Worm (Caenorhabditis elegans) whole organism, L4 larva: Measurements from ENCODE around the gene C48B4.9.
A peak's percentile ranks its signal among the peaks of the same experiment; 100 is the strongest.

Source experiments
- aha-1 ChIP-seq: fragments of 150-350 bp; peaks from one replicate; lab custom pipeline; 2014; ENCODE audit warnings: missing biosample characterization, missing genetic modification characterization
- daf-16 ChIP-seq, 3 experiments: sonication (generic microtip); optimal IDR thresholded peaks; 2 replicates each; lab custom pipeline; 2016 to 2017; ENCODE audit warnings: missing genetic modification characterization in 3 of 3, missing genetic modification reagents in 3 of 3, mild to moderate bottlenecking in 2 of 3, missing compliant biosample characterization in 2 of 3, missing biosample characterization in 1 of 3, moderate library complexity in 1 of 3
- daf-8 ChIP-seq: fragments of 200-800 bp; sonication (Bioruptor generic); IDR thresholded peaks from 2 replicates; pipeline ENCODE4 v1.3.6; 2022; ENCODE audit warnings: missing genetic modification characterization, missing compliant biosample characterization
- dmd-8 ChIP-seq: fragments of 200-800 bp; sonication (Bioruptor generic); IDR thresholded peaks from 2 replicates; pipeline ENCODE4 v1.3.6; 2022; ENCODE audit warnings: missing genetic modification characterization, missing compliant biosample characterization
- hif-1 ChIP-seq, 2 experiments: sonication (generic microtip); optimal IDR thresholded peaks; 2 replicates each; lab custom pipeline; 2016 to 2017; ENCODE audit warnings: missing compliant biosample characterization in 2 of 2, missing genetic modification characterization in 2 of 2, missing genetic modification reagents in 2 of 2, missing genotype in 2 of 2, mild to moderate bottlenecking in 1 of 2
- hmg-1.1 ChIP-seq: fragments of 200-800 bp; sonication (Bioruptor generic); IDR thresholded peaks from 2 replicates; pipeline ENCODE4 v1.3.6; 2022; ENCODE audit warnings: missing genetic modification reagents, missing genetic modification characterization, missing compliant biosample characterization
- lim-7 ChIP-seq: fragments of 200-800 bp; sonication (Bioruptor generic); IDR thresholded peaks from 2 replicates; pipeline ENCODE4 v1.3.6; 2022; ENCODE audit warnings: missing genetic modification characterization, missing compliant biosample characterization
- lsy-2 ChIP-seq, 2 experiments: fragments of 150-350 bp in 1 of 2; sonication (generic microtip) in 1 of 2; optimal IDR thresholded peaks; 2 replicates each; lab custom pipeline; 2014 to 2017; ENCODE audit warnings: missing biosample characterization in 2 of 2, missing genetic modification characterization in 2 of 2
- nhr-11 ChIP-seq: fragments of 150-350 bp; optimal IDR thresholded peaks from 2 replicates; lab custom pipeline; 2014; ENCODE audit warnings: missing biosample characterization, missing genetic modification characterization
- nhr-237 ChIP-seq: sonication (generic microtip); optimal IDR thresholded peaks from 2 replicates; lab custom pipeline; 2017; ENCODE audit warnings: missing biosample characterization, missing genetic modification characterization
- nhr-28 ChIP-seq: fragments of 150-350 bp; optimal IDR thresholded peaks from 2 replicates; lab custom pipeline; 2014; ENCODE audit warnings: missing biosample characterization, missing genetic modification characterization
- nhr-6 ChIP-seq: fragments of 150-350 bp; optimal IDR thresholded peaks from 2 replicates; lab custom pipeline; 2014; ENCODE audit warnings: missing biosample characterization, missing genetic modification characterization
- set-16 ChIP-seq: fragments of 200-800 bp; sonication (Bioruptor generic); IDR thresholded peaks from 2 replicates; pipeline ENCODE4 v1.3.6; 2022; ENCODE audit warnings: missing genetic modification reagents, missing genetic modification characterization, missing compliant biosample characterization
- skn-1 ChIP-seq: fragments of 150-350 bp; optimal IDR thresholded peaks from 2 replicates; lab custom pipeline; 2014; ENCODE audit warnings: missing biosample characterization, missing genetic modification characterization
- spr-1 ChIP-seq: sonication (generic microtip); optimal IDR thresholded peaks from 2 replicates; lab custom pipeline; 2016; ENCODE audit warnings: mild to moderate bottlenecking, missing genetic modification characterization, missing compliant biosample characterization

The C48B4.9 gene

DNA sequence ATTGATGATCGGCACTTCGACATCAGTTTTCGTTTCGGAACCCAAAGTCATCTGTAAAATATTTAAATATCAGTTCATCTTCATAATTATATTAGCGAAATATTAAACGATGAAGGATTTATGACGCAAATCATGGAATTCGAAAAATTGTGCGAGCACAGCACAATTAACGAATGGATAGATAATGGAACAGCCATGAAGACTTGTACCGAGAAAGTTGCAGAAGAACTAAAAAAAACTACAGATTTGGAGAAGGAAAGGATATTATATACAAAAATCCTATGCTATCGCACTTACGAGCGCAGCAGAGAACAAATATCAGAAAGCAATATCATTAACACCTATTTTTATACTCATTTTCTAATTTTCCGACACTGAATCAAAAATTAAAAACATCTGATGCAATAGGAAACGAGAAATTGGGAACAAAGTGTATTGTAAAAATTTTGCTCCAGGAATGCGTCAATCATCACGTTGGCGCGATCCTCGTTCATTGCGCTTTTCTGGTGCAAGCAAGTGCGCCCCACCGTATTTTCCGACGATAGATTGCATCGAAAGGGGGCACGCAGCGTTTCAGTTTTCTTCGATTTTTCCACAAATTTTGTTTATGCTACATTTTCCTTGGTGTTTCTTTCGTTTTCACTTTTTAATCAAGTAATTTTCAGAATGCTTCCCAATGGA, 41.6 kb downstream of the C48B4.9 start, which contains the start of the genes clu-1 and prp-40 (continued):
- TF ChIP-seq nhr-237 (tag; lab: Kevin White, UChicago): no peak
- TF ChIP-seq, all 104 proteins: peak for 54

DNA sequence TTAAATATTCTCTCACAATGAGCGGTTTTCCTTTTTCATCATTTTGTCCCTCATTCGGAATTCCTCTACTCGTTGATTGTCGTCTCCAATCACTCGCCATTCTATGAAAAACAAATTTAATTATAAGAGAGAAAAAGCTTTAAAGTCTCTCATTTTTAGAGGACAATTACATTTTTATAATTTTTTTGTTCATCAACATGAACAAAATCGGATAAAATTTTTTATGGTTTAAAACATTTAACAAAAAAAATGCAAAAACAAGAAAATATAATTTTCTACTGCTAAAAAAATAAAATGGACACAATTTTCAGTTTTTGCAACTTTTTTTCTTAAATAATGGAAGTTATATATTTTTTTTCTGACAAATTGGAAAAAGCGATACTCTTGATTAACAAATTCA, 47.0 kb downstream of the C48B4.9 start, which contains the start of gene F55H2.7:
Gene F55H2.7 (minus strand): TSS at position 101 of the 400 bp plus-strand sequence.
- no peak for TF ChIP-seq daf-16 (GFP tag; optimal IDR thresholded peaks at IDR 0.05; lab: Kevin White, UChicago)
- TF ChIP-seq daf-16 (tag; optimal IDR thresholded peaks at IDR 0.05; lab: Kevin White, UChicago): peak; percentile 5
- TF ChIP-seq dmd-8 (GFP tag; lab: Robert Waterston, UW): no peak
- no peak for TF ChIP-seq lsy-2 (tag; optimal IDR thresholded peaks at IDR 0.05; lab: Kevin White, UChicago)

DNA sequence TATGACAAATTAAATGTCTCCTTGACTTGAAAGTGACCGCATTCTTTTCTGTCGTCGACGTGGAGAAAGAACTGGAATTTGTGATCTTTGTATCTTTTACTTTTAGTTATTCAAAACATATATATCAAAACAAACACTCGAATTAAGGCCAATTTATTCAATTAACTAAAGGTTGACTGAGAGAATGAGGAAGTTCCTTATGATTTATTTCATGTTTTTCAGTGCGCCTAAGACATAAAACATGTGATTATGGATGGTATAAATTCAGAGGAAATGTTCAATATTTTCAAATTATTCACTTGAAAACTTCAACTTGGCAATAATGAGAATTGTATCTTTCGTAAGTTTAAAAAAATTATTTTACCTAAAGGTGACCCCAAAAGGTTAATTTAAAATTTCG, 49.6 kb downstream of the C48B4.9 start, which contains the start of gene F55H2.8:
Gene F55H2.8 (plus strand): TSS at position 301 of the 400 bp plus-strand sequence.
- no peak for TF ChIP-seq daf-8
- TF ChIP-seq aha-1 (tag; lab: Kevin White, UChicago): no peak
- TF ChIP-seq set-16 (GFP tag; lab: Robert Waterston, UW): no peak
- TF ChIP-seq spr-1 (tag; lab: Kevin White, UChicago): no peak

DNA sequence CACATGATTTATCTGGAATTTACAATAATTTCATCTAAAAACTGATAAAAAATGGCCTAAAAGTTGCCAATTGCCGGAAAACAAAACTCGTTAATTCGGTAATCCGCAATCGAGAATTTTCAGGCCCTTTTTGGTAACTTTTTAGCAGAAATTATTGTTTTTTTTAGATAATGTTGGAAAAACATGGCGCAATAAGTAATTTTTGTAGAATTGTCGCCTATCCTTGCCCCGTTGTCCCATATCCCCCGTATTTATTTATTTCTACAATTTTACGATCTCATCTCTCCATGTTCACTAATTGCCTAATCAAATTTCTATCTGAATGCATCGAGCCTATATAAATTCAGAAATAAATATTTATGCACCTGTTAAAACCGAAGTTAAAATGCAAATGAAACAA, 50.1 kb downstream of the C48B4.9 start:
- TF ChIP-seq hif-1 (tag; optimal IDR thresholded peaks at IDR 0.05; lab: Kevin White, UChicago): no peak
- 0 out of 2 replicates have a peak, but pooled peaks have one; percentile 19 for TF ChIP-seq hmg-1.1 (GFP tag; lab: Robert Waterston, UW)
- TF ChIP-seq lim-7 (GFP tag; lab: Robert Waterston, UW): no peak
- TF ChIP-seq skn-1 (tag; lab: Kevin White, UChicago): no peak
- no peak for TF ChIP-seq set-16 (GFP tag; lab: Robert Waterston, UW)
- TF ChIP-seq nhr-11 (tag; lab: Kevin White, UChicago): no peak
- no peak for TF ChIP-seq aha-1 (tag; lab: Kevin White, UChicago)
- no peak for TF ChIP-seq nhr-28 (tag; lab: Kevin White, UChicago)
- TF ChIP-seq nhr-6 (tag; lab: Kevin White, UChicago): no peak
